Fruit fly (Drosophila melanogaster) whole organism, embryonic: ENCODE measurements around the gene CG34268.

Source experiments
- ATbp ChIP-seq: fragments of 200-800 bp; sonication (Bioruptor generic); optimal IDR thresholded peaks from 2 replicates; lab custom pipeline; 2017; ENCODE audit warnings: missing biosample characterization, mild to moderate bottlenecking, missing genetic modification characterization, missing genetic modification reagents
- Abd-B ChIP-seq: fragments of 200-800 bp; sonication (Bioruptor generic); optimal IDR thresholded peaks from 2 replicates; lab custom pipeline; 2018; ENCODE audit warnings: missing biosample characterization, mild to moderate bottlenecking, missing genetic modification characterization, moderate library complexity
- Adf1 ChIP-seq: fragments of 200-800 bp; sonication (Bioruptor generic); IDR thresholded peaks from 2 replicates; pipeline ENCODE4 v1.3.6; 2022; ENCODE audit warnings: missing biosample characterization, missing genetic modification characterization
- C15 ChIP-seq: fragments of 200-800 bp; sonication (Bioruptor generic); IDR thresholded peaks from 3 replicates; pipeline ENCODE4 v1.3.6; 2022; ENCODE audit warnings: missing biosample characterization, missing genetic modification characterization
- CG10462 ChIP-seq: fragments of 200-800 bp; sonication (Bioruptor generic); optimal IDR thresholded peaks from 2 replicates; lab custom pipeline; 2016; ENCODE audit warnings: missing biosample characterization, missing genetic modification characterization
- CG12769 ChIP-seq: fragments of 200-800 bp; sonication (Bioruptor generic); optimal IDR thresholded peaks from 2 replicates; lab custom pipeline; 2019; ENCODE audit warnings: missing biosample characterization, mild to moderate bottlenecking, missing genetic modification characterization, moderate library complexity
- CG13287 ChIP-seq: fragments of 200-800 bp; sonication (Bioruptor generic); IDR thresholded peaks from 2 replicates; pipeline ENCODE4 v1.3.6; 2022; ENCODE audit warnings: missing biosample characterization, missing genetic modification characterization; ENCODE audit not compliant: partially characterized antibody
- CG14860 ChIP-seq: fragments of 200-800 bp; sonication (Bioruptor generic); IDR thresholded peaks from 3 replicates; pipeline ENCODE4 v1.3.6; 2022; ENCODE audit warnings: missing biosample characterization, missing genetic modification characterization; ENCODE audit not compliant: partially characterized antibody
- CG17612 ChIP-seq: fragments of 200-800 bp; sonication (Bioruptor generic); IDR thresholded peaks from 2 replicates; pipeline ENCODE4 v1.3.6; 2022; ENCODE audit warnings: missing biosample characterization, missing genetic modification characterization
- CG17912 ChIP-seq: fragments of 200-800 bp; sonication (Bioruptor generic); optimal IDR thresholded peaks from 2 replicates; lab custom pipeline; 2018; ENCODE audit warnings: missing biosample characterization, mild to moderate bottlenecking, missing genetic modification characterization
- CG18262 ChIP-seq: fragments of 200-800 bp; optimal IDR thresholded peaks from 3 replicates; lab custom pipeline; 2019; ENCODE audit warnings: missing biosample characterization, mild to moderate bottlenecking, missing genetic modification characterization, moderate library complexity
- CG2199 ChIP-seq: fragments of 200-800 bp; sonication (Bioruptor generic); IDR thresholded peaks from 3 replicates; pipeline ENCODE4 v1.3.6; 2022; ENCODE audit warnings: missing biosample characterization, missing genetic modification characterization
- CG30431 ChIP-seq: fragments of 200-800 bp; sonication (Bioruptor generic); optimal IDR thresholded peaks from 2 replicates; lab custom pipeline; 2017; ENCODE audit warnings: missing biosample characterization, missing genetic modification characterization
- CG31441 ChIP-seq: fragments of 200-800 bp; sonication (Bioruptor generic); IDR thresholded peaks from 2 replicates; pipeline ENCODE4 v1.3.6; 2022; ENCODE audit warnings: missing biosample characterization, missing genetic modification characterization
- CG4282 ChIP-seq: fragments of 200-800 bp; sonication (Bioruptor generic); optimal IDR thresholded peaks from 2 replicates; lab custom pipeline; 2016; ENCODE audit warnings: missing biosample characterization, missing genetic modification characterization
- CG6654 ChIP-seq: fragments of 200-800 bp; sonication (Bioruptor generic); optimal IDR thresholded peaks from 2 replicates; lab custom pipeline; 2017; ENCODE audit warnings: missing biosample characterization, mild to moderate bottlenecking, missing genetic modification characterization
- CG6765 ChIP-seq: fragments of 200-800 bp; sonication (Bioruptor generic); optimal IDR thresholded peaks from 3 replicates; lab custom pipeline; 2017; ENCODE audit warnings: missing biosample characterization, mild to moderate bottlenecking, missing genetic modification characterization
- CG8944 ChIP-seq: fragments of 200-800 bp; sonication (Bioruptor generic); optimal IDR thresholded peaks from 3 replicates; lab custom pipeline; 2016; ENCODE audit warnings: missing biosample characterization, missing genetic modification characterization
- CG9215 ChIP-seq: fragments of 200-800 bp; sonication (Bioruptor generic); IDR thresholded peaks from 2 replicates; pipeline ENCODE4 v1.3.6; 2022; ENCODE audit warnings: missing biosample characterization, missing genetic modification characterization
- CG9437 ChIP-seq: fragments of 200-800 bp; sonication (Bioruptor generic); optimal IDR thresholded peaks from 2 replicates; lab custom pipeline; 2018; ENCODE audit warnings: missing biosample characterization, mild to moderate bottlenecking, missing genetic modification characterization
- H15 ChIP-seq: fragments of 200-800 bp; sonication (Bioruptor generic); IDR thresholded peaks from 3 replicates; pipeline ENCODE4 v1.3.6; 2022; ENCODE audit warnings: missing biosample characterization, missing genetic modification characterization
- Lpt ChIP-seq: fragments of >200 bp; optimal IDR thresholded peaks from 2 replicates; lab custom pipeline; 2018; ENCODE audit warnings: missing biosample characterization, missing genetic modification characterization
- MTF-1 ChIP-seq: fragments of 200-800 bp; sonication (Bioruptor generic); optimal IDR thresholded peaks from 2 replicates; lab custom pipeline; 2018; ENCODE audit warnings: missing biosample characterization, mild to moderate bottlenecking, missing genetic modification characterization, borderline replicate concordance
- Oli ChIP-seq: fragments of 200-800 bp; sonication (Bioruptor generic); optimal IDR thresholded peaks from 2 replicates; lab custom pipeline; 2018; ENCODE audit warnings: missing biosample characterization, mild to moderate bottlenecking, missing genetic modification characterization, moderate library complexity
- Scr ChIP-seq: fragments of 200-800 bp; sonication (Bioruptor generic); IDR thresholded peaks from 2 replicates; pipeline ENCODE4 v1.3.6; 2022; ENCODE audit warnings: missing biosample characterization, missing genetic modification characterization; ENCODE audit not compliant: partially characterized antibody
- Tbp ChIP-seq: fragments of >200 bp; optimal IDR thresholded peaks from 2 replicates; lab custom pipeline; 2018; ENCODE audit warnings: missing biosample characterization, missing genetic modification characterization
- ac ChIP-seq: fragments of 200-800 bp; sonication (Bioruptor generic); optimal IDR thresholded peaks from 3 replicates; lab custom pipeline; 2017; ENCODE audit warnings: missing biosample characterization, mild to moderate bottlenecking, missing genetic modification characterization
- ato ChIP-seq: fragments of 200-800 bp; sonication (Bioruptor generic); IDR thresholded peaks from 2 replicates; pipeline ENCODE4 v1.3.6; 2022; ENCODE audit warnings: missing biosample characterization, missing genetic modification characterization; ENCODE audit not compliant: partially characterized antibody
- bbx ChIP-seq: fragments of 200-800 bp; sonication (Bioruptor generic); IDR thresholded peaks from 2 replicates; pipeline ENCODE4 v1.3.6; 2022; ENCODE audit warnings: missing biosample characterization, missing genetic modification characterization; ENCODE audit not compliant: partially characterized antibody
- bcd ChIP-seq: fragments of 200-800 bp; sonication (Bioruptor generic); optimal IDR thresholded peaks from 2 replicates; lab custom pipeline; 2017; ENCODE audit warnings: missing biosample characterization, mild to moderate bottlenecking, missing genetic modification characterization
- disco-r ChIP-seq: fragments of 200-800 bp; sonication (Bioruptor generic); optimal IDR thresholded peaks from 2 replicates; lab custom pipeline; 2016; ENCODE audit warnings: missing biosample characterization, missing genetic modification characterization
- fu2 ChIP-seq: fragments of 200-800 bp; sonication (Bioruptor generic); optimal IDR thresholded peaks from 2 replicates; lab custom pipeline; 2016; ENCODE audit warnings: missing biosample characterization, missing genetic modification characterization
- gsb ChIP-seq: fragments of 200-800 bp; sonication (Bioruptor generic); IDR thresholded peaks from 2 replicates; pipeline ENCODE4 v1.3.6; 2022; ENCODE audit warnings: missing biosample characterization, missing genetic modification characterization
- hbn ChIP-seq: fragments of 200-800 bp; sonication (Bioruptor generic); IDR thresholded peaks from 2 replicates; pipeline ENCODE4 v1.3.6; 2022; ENCODE audit warnings: missing biosample characterization, missing genetic modification characterization; ENCODE audit not compliant: partially characterized antibody
- kay ChIP-seq: fragments of 200-800 bp; sonication (Bioruptor generic); optimal IDR thresholded peaks from 2 replicates; lab custom pipeline; 2016; ENCODE audit warnings: missing biosample characterization, missing genetic modification characterization
- ken ChIP-seq: fragments of 200-800 bp; sonication (Bioruptor generic); IDR thresholded peaks from 3 replicates; pipeline ENCODE4 v1.3.6; 2022; ENCODE audit warnings: missing biosample characterization, missing genetic modification characterization
- lov ChIP-seq, 2 experiments: fragments of 200-800 bp in 1 of 2; fragments of >200 bp in 1 of 2; sonication (Bioruptor generic) in 1 of 2; IDR thresholded peaks in 1 of 2; optimal IDR thresholded peaks in 1 of 2; 2 replicates in 1 of 2; 3 replicates in 1 of 2; pipeline versions ENCODE4 v1.3.6 to Lab custom; 2017 to 2022; ENCODE audit warnings: missing biosample characterization in 1 of 2, missing genetic modification characterization in 1 of 2
- luna ChIP-seq: fragments of 200-800 bp; sonication (Bioruptor generic); optimal IDR thresholded peaks from 2 replicates; lab custom pipeline; 2016; ENCODE audit warnings: missing biosample characterization, missing genetic modification characterization
- nmo ChIP-seq: fragments of 200-800 bp; sonication (Bioruptor generic); optimal IDR thresholded peaks from 2 replicates; lab custom pipeline; 2018; ENCODE audit warnings: missing biosample characterization, mild to moderate bottlenecking, missing genetic modification characterization, moderate library complexity
- p53 ChIP-seq: fragments of 200-800 bp; sonication (Bioruptor generic); optimal IDR thresholded peaks from 2 replicates; lab custom pipeline; 2016; ENCODE audit warnings: missing biosample characterization, missing genetic modification characterization
- pnt ChIP-seq: fragments of 200-800 bp; sonication (Bioruptor generic); optimal IDR thresholded peaks from 3 replicates; lab custom pipeline; 2016; ENCODE audit warnings: missing biosample characterization, missing genetic modification characterization
- ranshi ChIP-seq: fragments of 200-800 bp; sonication (Bioruptor generic); IDR thresholded peaks from 2 replicates; pipeline ENCODE4 v1.3.6; 2022; ENCODE audit warnings: missing biosample characterization, missing genetic modification characterization
- shn ChIP-seq: fragments of 200-800 bp; sonication (Bioruptor generic); optimal IDR thresholded peaks from 3 replicates; lab custom pipeline; 2016; ENCODE audit warnings: missing biosample characterization, missing genetic modification characterization
- slp2 ChIP-seq: fragments of 200-800 bp; sonication (Bioruptor generic); optimal IDR thresholded peaks from 2 replicates; lab custom pipeline; 2016; ENCODE audit warnings: missing biosample characterization, missing genetic modification characterization
- sna ChIP-seq: fragments of 200-800 bp; sonication (Bioruptor generic); IDR thresholded peaks from 2 replicates; pipeline ENCODE4 v1.3.6; 2022; ENCODE audit warnings: missing biosample characterization, missing genetic modification characterization; ENCODE audit not compliant: partially characterized antibody
- twi ChIP-seq: fragments of 200-800 bp; optimal IDR thresholded peaks from 2 replicates; lab custom pipeline; 2019; ENCODE audit warnings: missing biosample characterization, mild to moderate bottlenecking, missing genetic modification characterization, moderate library complexity
- usp ChIP-seq: fragments of >200 bp; optimal IDR thresholded peaks from 2 replicates; lab custom pipeline; 2017; ENCODE audit warnings: missing biosample characterization, missing genetic modification characterization
- z ChIP-seq: fragments of 200-800 bp; sonication (Bioruptor generic); IDR thresholded peaks from 3 replicates; pipeline ENCODE4 v1.3.6; 2022; ENCODE audit warnings: missing biosample characterization, missing genetic modification characterization
- zf30C ChIP-seq: fragments of 200-800 bp; sonication (Bioruptor generic); optimal IDR thresholded peaks from 3 replicates; lab custom pipeline; 2018; ENCODE audit warnings: missing biosample characterization, mild to moderate bottlenecking, missing genetic modification characterization
- zfh1 ChIP-seq: fragments of 200-800 bp; sonication (Bioruptor generic); IDR thresholded peaks from 3 replicates; pipeline ENCODE4 v1.3.6; 2022; ENCODE audit warnings: missing biosample characterization, missing genetic modification characterization

Gene CG34268

dm6 chr3L:540432-540973, 39.7 kb downstream of the CG34268 start, which contains the start of the genes klar and BORCS6 (continued):
- no peak for TF ChIP-seq H15 (GFP tag; lab: Robert Waterston, UW)
- peak; percentile 97 for TF ChIP-seq Scr (GFP tag; lab: Robert Waterston, UW)
- peak; percentile 45 for TF ChIP-seq CG31441 (GFP tag; lab: Robert Waterston, UW)
- no peak for TF ChIP-seq Lpt (GFP tag; lab: Kevin White, UChicago)
- 0 out of 2 replicates have a peak, but pooled peaks have one; percentile 7 for TF ChIP-seq gsb (GFP tag; lab: Robert Waterston, UW)
- TF ChIP-seq pnt (GFP tag; lab: Kevin White, UChicago): peak; percentile 73
- TF ChIP-seq ken (GFP tag; lab: Robert Waterston, UW): peak; percentile 29; the same call in 1 of the 3 replicates
- peak; percentile 81 for TF ChIP-seq CG12769 (tag; lab: Kevin White, UChicago)
- peak; percentile 94 for TF ChIP-seq ato (GFP tag; lab: Robert Waterston, UW)
- TF ChIP-seq sna (GFP tag; lab: Robert Waterston, UW): peak; percentile 98
- peak; percentile 58 for TF ChIP-seq p53 (GFP tag; lab: Kevin White, UChicago)
- TF ChIP-seq CG9215 (GFP tag; lab: Robert Waterston, UW): peak; percentile 23; the same call in 1 of the 2 replicates
- no peak for TF ChIP-seq CG6654
- no peak for TF ChIP-seq CG10462 (GFP tag; lab: Kevin White, UChicago)
- TF ChIP-seq CG17912 (GFP tag; lab: Kevin White, UChicago): peak; percentile 3
- TF ChIP-seq CG4282 (GFP tag; lab: Kevin White, UChicago): peak; percentile 51
- no peak for TF ChIP-seq ranshi
- peak; percentile 97 for TF ChIP-seq CG14860 (GFP tag; lab: Robert Waterston, UW)
- TF ChIP-seq twi (tag; lab: Kevin White, UChicago): peak; percentile 37
- TF ChIP-seq lov (optimal IDR thresholded peaks at IDR 0.05; lab: Kevin White, UChicago): no peak
- TF ChIP-seq lov (GFP tag; IDR thresholded peaks at IDR 0.05; lab: Robert Waterston, UW): no peak
- TF ChIP-seq usp (GFP tag; lab: Kevin White, UChicago): no peak
- peak; percentile 99 for TF ChIP-seq CG13287
- peak; percentile 55 for TF ChIP-seq kay (GFP tag; lab: Kevin White, UChicago)
- peak; percentile 60 for TF ChIP-seq Abd-B
- TF ChIP-seq slp2 (GFP tag; lab: Kevin White, UChicago): peak; percentile 62
- peak; percentile 84 for TF ChIP-seq nmo (GFP tag; lab: Kevin White, UChicago)
- peak; percentile 46 for TF ChIP-seq CG8944 (GFP tag; lab: Kevin White, UChicago)
- TF ChIP-seq disco-r (GFP tag; lab: Kevin White, UChicago): no peak
- peak; percentile 36 for TF ChIP-seq Oli (tag; lab: Kevin White, UChicago)
- peak; percentile 98 for TF ChIP-seq hbn (GFP tag; lab: Robert Waterston, UW)
- no peak for TF ChIP-seq zf30C (GFP tag; lab: Kevin White, UChicago)
- peak; percentile 20; the same call in 1 of the 3 replicates for TF ChIP-seq zfh1
- no peak for TF ChIP-seq CG2199 (GFP tag; lab: Robert Waterston, UW)
- no peak for TF ChIP-seq CG17612 (GFP tag; lab: Robert Waterston, UW)
- peak; percentile 58 for TF ChIP-seq luna (GFP tag; lab: Kevin White, UChicago)
- TF ChIP-seq CG30431 (GFP tag; lab: Kevin White, UChicago): no peak
- TF ChIP-seq C15 (GFP tag; lab: Robert Waterston, UW): no peak
- peak; percentile 6 for TF ChIP-seq CG9437 (GFP tag; lab: Kevin White, UChicago)
- TF ChIP-seq z (GFP tag; lab: Robert Waterston, UW): no peak
- no peak for TF ChIP-seq bcd (GFP tag; lab: Kevin White, UChicago)
- TF ChIP-seq ATbp (GFP tag; lab: Kevin White, UChicago): no peak
- TF ChIP-seq Tbp (GFP tag; lab: Kevin White, UChicago): no peak
- TF ChIP-seq bbx (GFP tag; lab: Robert Waterston, UW): peak; percentile 97
- TF ChIP-seq CG18262 (tag; lab: Kevin White, UChicago): peak; percentile 27
- TF ChIP-seq shn (GFP tag; lab: Kevin White, UChicago): peak; percentile 73
- TF ChIP-seq MTF-1 (GFP tag; lab: Kevin White, UChicago): no peak
- no peak for TF ChIP-seq ac
- TF ChIP-seq CG6765: peak; percentile 53
- peak; percentile 37 for TF ChIP-seq fu2 (GFP tag; lab: Kevin White, UChicago)
- TF ChIP-seq Adf1 (GFP tag; lab: Robert Waterston, UW): no peak; the same call in 1 of the 2 replicates
